Worm (Caenorhabditis elegans): Measurements from ENCODE around the gene nhr-210.

ce11 chrV:494284-494683, 25.1 kb downstream of the nhr-210 start, which contains the start of gene nhr-131:
- TF ChIP-seq med-1 (GFP tag; optimal IDR thresholded peaks at IDR 0.05; ENCODE audit: insufficient read depth): no peak
- TF ChIP-seq flt-1 (GFP tag; IDR thresholded peaks at IDR 0.05): no peak
- TF ChIP-seq ztf-29 (GFP tag; IDR thresholded peaks at IDR 0.05): no peak
- 0 out of 2 replicates have a peak, but pooled peaks have one; percentile 29 for TF ChIP-seq T22C8.4 (GFP tag; IDR thresholded peaks at IDR 0.05)
- TF ChIP-seq tab-1 (GFP tag; IDR thresholded peaks at IDR 0.05): no peak
- TF ChIP-seq cog-1 (tag; optimal IDR thresholded peaks at IDR 0.05): no peak
- no peak for TF ChIP-seq ztf-23 (GFP tag; IDR thresholded peaks at IDR 0.05)
